Worm (Caenorhabditis elegans) whole organism, L4 larva: ENCODE data around the gene srw-115.

Experiments
- aly-2 ChIP-seq: sonication (generic microtip); optimal IDR thresholded peaks from 2 replicates; lab custom pipeline; 2018; ENCODE audit warnings: missing biosample characterization, missing genetic modification characterization
- cey-2 ChIP-seq: sonication (generic microtip); optimal IDR thresholded peaks from 3 replicates; lab custom pipeline; 2017; ENCODE audit warnings: missing genetic modification characterization, mild to moderate bottlenecking, missing compliant biosample characterization, antibody characterized with exemption, borderline replicate concordance; ENCODE audit not compliant: insufficient read depth
- egl-27 ChIP-seq: sonication (generic microtip); optimal IDR thresholded peaks from 3 replicates; lab custom pipeline; 2017; ENCODE audit warnings: missing biosample characterization, missing genetic modification reagents, missing genetic modification characterization
- egl-43 ChIP-seq: fragments of 200-800 bp; sonication (Bioruptor generic); IDR thresholded peaks from 2 replicates; pipeline ENCODE4 v1.3.6; 2022; ENCODE audit warnings: missing genetic modification reagents, missing genetic modification characterization, missing compliant biosample characterization
- lin-15B ChIP-seq: fragments of 150-350 bp; sonication (generic microtip); optimal IDR thresholded peaks from 3 replicates; lab custom pipeline; 2014; ENCODE audit warnings: missing biosample characterization, missing genetic modification characterization
- lsy-2 ChIP-seq, 2 experiments: fragments of 150-350 bp in 1 of 2; sonication (generic microtip) in 1 of 2; optimal IDR thresholded peaks; 2 replicates each; lab custom pipeline; 2014 to 2017; ENCODE audit warnings: missing biosample characterization in 2 of 2, missing genetic modification characterization in 2 of 2
- nhr-77 ChIP-seq: fragments of 150-350 bp; optimal IDR thresholded peaks from 2 replicates; lab custom pipeline; 2014; ENCODE audit warnings: missing biosample characterization, missing genetic modification characterization
- set-16 ChIP-seq: fragments of 200-800 bp; sonication (Bioruptor generic); IDR thresholded peaks from 2 replicates; pipeline ENCODE4 v1.3.6; 2022; ENCODE audit warnings: missing genetic modification reagents, missing genetic modification characterization, missing compliant biosample characterization
- tag-97 ChIP-seq: fragments of 200-800 bp; sonication (Bioruptor generic); IDR thresholded peaks from 2 replicates; pipeline ENCODE4 v1.3.6; 2022; ENCODE audit warnings: missing genetic modification characterization, missing compliant biosample characterization
- tra-1 ChIP-seq: fragments of 200-800 bp; sonication (Bioruptor generic); IDR thresholded peaks from 2 replicates; pipeline ENCODE4 v1.3.6; 2022; ENCODE audit warnings: missing genetic modification reagents, missing genetic modification characterization, missing compliant biosample characterization
- unc-130 ChIP-seq: sonication (generic microtip); optimal IDR thresholded peaks from 2 replicates; lab custom pipeline; 2016; ENCODE audit warnings: missing genetic modification reagents, missing genetic modification characterization, missing compliant biosample characterization
- unc-62 ChIP-seq, 3 experiments: fragments of 150-350 bp in 1 of 3; sonication (generic microtip); optimal IDR thresholded peaks in 2 of 3; peaks in 1 of 3; 1 replicate in 1 of 3; 2 replicates in 2 of 3; lab custom pipeline; 2014 to 2017; ENCODE audit warnings: missing biosample characterization in 3 of 3, missing genetic modification characterization in 3 of 3, missing genetic modification reagents in 3 of 3, missing genotype in 1 of 3

DNA sequence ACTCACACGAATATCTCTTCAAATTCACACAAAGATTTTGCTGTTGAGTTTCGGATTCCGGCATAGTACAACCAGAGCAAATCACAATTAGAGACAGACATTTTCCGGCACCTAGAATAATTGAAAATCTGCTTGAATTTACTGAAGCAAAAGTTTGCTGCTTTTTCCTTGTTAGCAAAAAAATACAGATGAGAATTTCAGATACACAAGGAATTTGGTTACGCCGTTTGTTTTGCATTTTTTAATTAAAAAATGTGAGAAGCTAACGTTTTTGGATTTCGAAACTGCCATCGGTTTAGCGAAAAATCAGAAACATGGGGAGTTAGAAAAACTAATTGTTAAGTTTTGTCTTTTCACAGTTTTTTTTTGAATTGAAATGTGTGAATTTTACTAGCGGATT is 13.7 kb downstream of the srw-115 start, which contains the start of gene srw-118:
- TF ChIP-seq tra-1 (GFP tag; lab: Robert Waterston, UW), result no peak
- TF ChIP-seq unc-130 (GFP tag; lab: Kevin White, UChicago), result no peak
- no peak for TF ChIP-seq cey-2 (tag; lab: Kevin White, UChicago)
- TF ChIP-seq nhr-77, result no peak
- TF ChIP-seq aly-2 (tag; lab: Kevin White, UChicago), result no peak
- no peak for TF ChIP-seq unc-62 (GFP tag; optimal IDR thresholded peaks at IDR 0.05 in 1 of 2; lab: Kevin White, UChicago)
- TF ChIP-seq unc-62 (tag; optimal IDR thresholded peaks at IDR 0.05; lab: Kevin White, UChicago), result no peak
- TF ChIP-seq egl-43 (GFP tag; lab: Robert Waterston, UW), result no peak
- no peak for TF ChIP-seq set-16 (GFP tag; lab: Robert Waterston, UW)
- no peak for TF ChIP-seq egl-27
- no peak for TF ChIP-seq lsy-2 (tag; optimal IDR thresholded peaks at IDR 0.05; lab: Kevin White, UChicago)
- TF ChIP-seq tag-97 (GFP tag; lab: Robert Waterston, UW), result no peak
- TF ChIP-seq lin-15B (tag; lab: Kevin White, UChicago), result no peak
